Worm (Caenorhabditis elegans): Measurements from ENCODE around the gene tasp-1.

Gene tasp-1

DNA sequence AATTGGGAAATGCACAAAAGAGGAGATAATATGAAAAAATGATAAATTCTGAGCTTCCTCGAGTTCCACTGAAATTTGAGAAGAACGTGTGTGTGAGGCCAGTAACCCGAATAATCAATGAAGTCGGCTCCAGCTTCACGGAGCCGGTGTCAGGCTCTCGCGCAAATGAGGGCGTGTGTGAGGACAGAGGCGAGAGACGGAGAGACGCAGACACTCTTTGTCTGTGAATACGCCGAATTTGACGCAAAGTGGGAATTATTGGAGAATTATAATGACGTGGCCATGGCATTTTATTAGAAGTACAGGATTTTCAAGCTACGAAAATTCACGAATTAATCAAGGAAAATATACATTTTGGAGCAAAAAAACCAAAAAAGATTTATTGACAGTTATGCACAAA is 19.2 kb upstream of the tasp-1 start (continued):
- TF ChIP-seq B0261.1 (tag; optimal IDR thresholded peaks at IDR 0.05) (no peak), F23B12.7 (tag; optimal IDR thresholded peaks at IDR 0.05; ENCODE audit: insufficient read depth) (no peak), hlh-26 (GFP tag; conservative IDR thresholded peaks at IDR 0.05) (no peak), madf-10 (tag; optimal IDR thresholded peaks at IDR 0.05) (peak; percentile 30), hrde-1 (tag; optimal IDR thresholded peaks at IDR 0.05; ENCODE audit: borderline replicate concordance) (no peak), zim-3 (tag; optimal IDR thresholded peaks at IDR 0.05) (no peak), hmg-1.2 (GFP tag; IDR thresholded peaks at IDR 0.05) (peak; percentile 42; the same call in 1 of the 2 replicates), akir-1 (GFP tag; optimal IDR thresholded peaks at IDR 0.05) (no peak), ceh-79 (tag; optimal IDR thresholded peaks at IDR 0.05) (no peak), athp-1 (tag; optimal IDR thresholded peaks at IDR 0.05) (no peak), ztf-26 (tag; optimal IDR thresholded peaks at IDR 0.05) (no peak), unc-62 (GFP tag; optimal IDR thresholded peaks at IDR 0.05) (no peak), F10E7.11 (tag; optimal IDR thresholded peaks at IDR 0.05) (no peak), pbrm-1 (GFP tag; IDR thresholded peaks at IDR 0.05) (peak; percentile 55), F55B11.4 (tag; optimal IDR thresholded peaks at IDR 0.05; ENCODE audit: borderline replicate concordance, insufficient read depth) (no peak), C06A6.2 (GFP tag; conservative IDR thresholded peaks at IDR 0.05) (no peak), somi-1 (GFP tag; optimal IDR thresholded peaks at IDR 0.05) (no peak), snpc-3.4 (tag; optimal IDR thresholded peaks at IDR 0.05) (no peak), madf-3 (GFP tag; IDR thresholded peaks at IDR 0.05) (no peak), madf-8 (GFP tag; conservative IDR thresholded peaks at IDR 0.05) (no peak), F33H1.4 (GFP tag; IDR thresholded peaks at IDR 0.05) (no peak), egl-18 (GFP tag; IDR thresholded peaks at IDR 0.05) (no peak), ztf-28 (GFP tag; IDR thresholded peaks at IDR 0.05) (no peak), hmg-20 (GFP tag; IDR thresholded peaks at IDR 0.05) (no peak), ztf-18 (tag; optimal IDR thresholded peaks at IDR 0.05) (peak; percentile 27), Y79H2A.3 (GFP tag; conservative IDR thresholded peaks at IDR 0.05) (no peak)

DNA sequence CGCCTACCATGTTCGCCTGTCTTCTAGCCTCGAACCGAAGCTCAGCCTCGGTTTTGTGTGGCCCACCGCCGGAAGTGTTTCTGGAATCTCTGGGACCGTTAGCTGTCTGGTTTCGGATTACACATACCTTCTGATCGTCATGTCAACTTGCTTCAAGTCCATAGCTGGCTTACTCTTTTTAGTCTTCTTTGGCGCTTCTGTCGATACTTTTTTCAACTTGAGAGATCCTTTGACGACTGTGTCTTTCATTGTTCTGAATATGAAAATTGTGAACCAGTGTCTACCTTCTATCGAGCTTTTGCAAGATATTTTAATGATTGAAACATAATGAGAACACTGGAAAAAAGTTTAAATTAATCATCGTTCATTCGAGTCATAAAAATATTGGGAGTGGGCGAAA is 18.6 kb upstream of the tasp-1 start, which contains the start of gene K01G5.8:
Gene K01G5.8 (minus strand): TSS at position 255 of the 400 bp plus-strand sequence.
- TF ChIP-seq tlf-1 (GFP tag; optimal IDR thresholded peaks at IDR 0.05) (peak; percentile 46), B0336.3 (GFP tag; IDR thresholded peaks at IDR 0.05) (peak; percentile 26; the same call in 1 of the 2 replicates), snpc-1.3 (tag; optimal IDR thresholded peaks at IDR 0.05; ENCODE audit: insufficient read depth) (peak; percentile 54), hsf-1 (GFP tag; IDR thresholded peaks at IDR 0.05) (peak; percentile 66), nhr-27 (tag; optimal IDR thresholded peaks at IDR 0.05) (peak; percentile 14), ama-1 (optimal IDR thresholded peaks at IDR 0.05) (peak; percentile 60), ama-1 (GFP tag; optimal IDR thresholded peaks at IDR 0.05) (peak in 1 of 2 experiments; percentile 10), rcor-1 (GFP tag; IDR thresholded peaks at IDR 0.05) (0 out of 2 replicates have a peak, but pooled peaks have one; percentile 29), ekl-4 (GFP tag; IDR thresholded peaks at IDR 0.05) (0 out of 2 replicates have a peak, but pooled peaks have one; percentile 38), attf-5 (GFP tag; optimal IDR thresholded peaks at IDR 0.05) (no peak), ceh-58 (GFP tag; IDR thresholded peaks at IDR 0.05) (0 out of 2 replicates have a peak, but pooled peaks have one; percentile 42), snpc-1.1 (tag; optimal IDR thresholded peaks at IDR 0.05; ENCODE audit: insufficient read depth) (peak; percentile 29), D2030.7 (GFP tag; IDR thresholded peaks at IDR 0.05) (peak; percentile 50; the same call in 1 of the 2 replicates), Y67H2A.10 (GFP tag; conservative IDR thresholded peaks at IDR 0.05) (0 out of 2 replicates have a peak, but pooled peaks have one; percentile 30), lin-26 (GFP tag; IDR thresholded peaks at IDR 0.05) (peak; percentile 41; the same call in 1 of the 2 replicates), madf-3 (GFP tag; IDR thresholded peaks at IDR 0.05) (no peak), lin-54 (GFP tag; optimal IDR thresholded peaks at IDR 0.05) (peak; percentile 39), bed-1 (GFP tag; IDR thresholded peaks at IDR 0.05) (no peak), madf-6 (GFP tag; IDR thresholded peaks at IDR 0.05) (peak; percentile 67), F39B2.1 (GFP tag; IDR thresholded peaks at IDR 0.05) (0 out of 2 replicates have a peak, but pooled peaks have one; percentile 11), cebp-1 (GFP tag; IDR thresholded peaks at IDR 0.05) (no peak; the same call in 1 of the 2 replicates), cebp-1 (tag; optimal IDR thresholded peaks at IDR 0.05) (peak; percentile 9), ceh-100 (GFP tag; IDR thresholded peaks at IDR 0.05) (0 out of 2 replicates have a peak, but pooled peaks have one; percentile 11), F33H1.4 (GFP tag; IDR thresholded peaks at IDR 0.05) (peak; percentile 28; the same call in 1 of the 2 replicates)

All from whole organism, young adult.